Fruit fly (Drosophila melanogaster) whole organism, wandering third instar larva: Measurements from ENCODE around the gene CG1024.

Source experiments
- Abd-B ChIP-seq: fragments of >200 bp; optimal IDR thresholded peaks from 2 replicates; lab custom pipeline; 2017; ENCODE audit warnings: missing biosample characterization, missing genetic modification characterization
- CG32264 ChIP-seq: fragments of 200-800 bp; sonication (Bioruptor generic); optimal IDR thresholded peaks from 2 replicates; lab custom pipeline; 2016; ENCODE audit warnings: missing biosample characterization, missing genetic modification characterization
- CG9705 ChIP-seq: fragments of 200-800 bp; sonication (Bioruptor generic); optimal IDR thresholded peaks from 2 replicates; lab custom pipeline; 2018; ENCODE audit warnings: missing biosample characterization, mild to moderate bottlenecking, missing genetic modification characterization
- CrebA ChIP-seq: fragments of 200-800 bp; sonication (Bioruptor generic); optimal IDR thresholded peaks from 2 replicates; lab custom pipeline; 2016; ENCODE audit warnings: missing biosample characterization, mild to moderate bottlenecking, missing genetic modification characterization, borderline replicate concordance
- Dfd ChIP-seq: fragments of >200 bp; optimal IDR thresholded peaks from 2 replicates; lab custom pipeline; 2017; ENCODE audit warnings: missing biosample characterization, missing genetic modification characterization
- Dif ChIP-seq: fragments of 200-275, 200-300 bp; sonication (Bioruptor generic); optimal IDR thresholded peaks from 2 replicates; lab custom pipeline; 2018; ENCODE audit warnings: missing biosample characterization, missing genetic modification characterization; ENCODE audit not compliant: partially characterized antibody
- GATAd ChIP-seq: sonication (Bioruptor generic); optimal IDR thresholded peaks from 2 replicates; lab custom pipeline; 2016; ENCODE audit warnings: missing biosample characterization, missing genetic modification characterization
- HLH106 ChIP-seq: fragments of 200-800 bp; optimal IDR thresholded peaks from 3 replicates; lab custom pipeline; 2019; ENCODE audit warnings: missing biosample characterization, mild to moderate bottlenecking, missing genetic modification characterization, moderate library complexity
- Hnf4 ChIP-seq: fragments of 200-800 bp; sonication (Bioruptor generic); optimal IDR thresholded peaks from 2 replicates; lab custom pipeline; 2016; ENCODE audit warnings: missing biosample characterization, mild to moderate bottlenecking, missing genetic modification characterization
- Hr78 ChIP-seq: fragments of >200 bp; optimal IDR thresholded peaks from 2 replicates; lab custom pipeline; 2017; ENCODE audit warnings: missing biosample characterization, missing genetic modification characterization
- Hr83 ChIP-seq: fragments of 200-300 bp; sonication (Bioruptor generic); optimal IDR thresholded peaks from 2 replicates; lab custom pipeline; 2016; ENCODE audit warnings: missing biosample characterization, mild to moderate bottlenecking, missing genetic modification characterization, moderate library complexity; ENCODE audit not compliant: poor library complexity, severe bottlenecking
- Jra ChIP-seq: sonication (Bioruptor generic); optimal IDR thresholded peaks from 2 replicates; lab custom pipeline; 2016; ENCODE audit warnings: missing biosample characterization, missing genetic modification characterization
- Mio ChIP-seq: sonication (Bioruptor generic); optimal IDR thresholded peaks from 2 replicates; lab custom pipeline; 2016; ENCODE audit warnings: missing biosample characterization, missing genetic modification characterization
- Myc ChIP-seq: fragments of >200 bp; optimal IDR thresholded peaks from 2 replicates; lab custom pipeline; 2017
- N ChIP-seq: fragments of >200 bp; optimal IDR thresholded peaks from 2 replicates; lab custom pipeline; 2018; ENCODE audit warnings: missing biosample characterization, missing external identifiers, missing genetic modification characterization
- OdsH ChIP-seq: fragments of 200-800 bp; sonication (Bioruptor generic); optimal IDR thresholded peaks from 2 replicates; lab custom pipeline; 2016; ENCODE audit warnings: missing biosample characterization, mild to moderate bottlenecking, missing genetic modification characterization
- Rel ChIP-seq, 2 experiments: fragments of 200-800 bp; sonication (Bioruptor generic) in 1 of 2; optimal IDR thresholded peaks; 2 replicates in 1 of 2; 3 replicates in 1 of 2; lab custom pipeline; 2016 to 2019; ENCODE audit warnings: mild to moderate bottlenecking in 2 of 2, missing biosample characterization in 2 of 2, missing genetic modification characterization in 2 of 2, moderate library complexity in 1 of 2
- Sp1 ChIP-seq: fragments of 200-800 bp; sonication (Bioruptor generic); optimal IDR thresholded peaks from 3 replicates; lab custom pipeline; 2019; ENCODE audit warnings: missing biosample characterization, mild to moderate bottlenecking, missing genetic modification characterization, moderate library complexity
- Vsx2 ChIP-seq: fragments of 200-300, 225-300 bp; sonication (Bioruptor generic); optimal IDR thresholded peaks from 2 replicates; lab custom pipeline; 2018; ENCODE audit warnings: missing biosample characterization, missing genetic modification characterization; ENCODE audit not compliant: partially characterized antibody
- br ChIP-seq: fragments of 200-800 bp; sonication (Bioruptor generic); optimal IDR thresholded peaks from 2 replicates; lab custom pipeline; 2016; ENCODE audit warnings: missing biosample characterization, missing genetic modification characterization
- brk ChIP-seq: fragments of 200-800 bp; sonication (Bioruptor generic); optimal IDR thresholded peaks from 2 replicates; lab custom pipeline; 2016; ENCODE audit warnings: missing biosample characterization, mild to moderate bottlenecking, missing genetic modification characterization
- dl ChIP-seq, 2 experiments: fragments of 175-275, 200-275 bp in 1 of 2; fragments of 200-275 bp in 1 of 2; sonication (Bioruptor generic); optimal IDR thresholded peaks; lab custom pipeline; 2018; ENCODE audit warnings: mild to moderate bottlenecking in 2 of 2, missing biosample characterization in 2 of 2, missing genetic modification characterization in 2 of 2, moderate library complexity in 2 of 2; ENCODE audit not compliant: partially characterized antibody in 2 of 2, insufficient read depth in 1 of 2
- dmrt93B ChIP-seq: fragments of 200-800 bp; sonication (Bioruptor generic); optimal IDR thresholded peaks from 2 replicates; lab custom pipeline; 2018; ENCODE audit warnings: missing biosample characterization, mild to moderate bottlenecking, missing genetic modification characterization
- dsf ChIP-seq: sonication (Bioruptor generic); optimal IDR thresholded peaks from 2 replicates; lab custom pipeline; 2016; ENCODE audit warnings: missing biosample characterization, missing genetic modification characterization, borderline replicate concordance
- ey ChIP-seq: fragments of 200-800 bp; sonication (Bioruptor generic); optimal IDR thresholded peaks from 2 replicates; lab custom pipeline; 2016; ENCODE audit warnings: missing biosample characterization, missing genetic modification characterization
- foxo ChIP-seq, 2 experiments: fragments of 200-800 bp; sonication (Bioruptor generic); optimal IDR thresholded peaks; 2 replicates in 1 of 2; 3 replicates in 1 of 2; lab custom pipeline; 2016 to 2017; ENCODE audit warnings: missing biosample characterization in 2 of 2, missing genetic modification characterization in 2 of 2
- fru ChIP-seq: fragments of 200-800 bp; sonication (Bioruptor generic); optimal IDR thresholded peaks from 3 replicates; lab custom pipeline; 2016; ENCODE audit warnings: missing biosample characterization, mild to moderate bottlenecking, missing genetic modification characterization
- h ChIP-seq: fragments of 200-800 bp; sonication (Bioruptor generic); optimal IDR thresholded peaks from 3 replicates; lab custom pipeline; 2016; ENCODE audit warnings: missing biosample characterization, mild to moderate bottlenecking, missing genetic modification characterization
- jim ChIP-seq: fragments of 175-275, 200-325 bp; sonication (Bioruptor generic); optimal IDR thresholded peaks from 2 replicates; lab custom pipeline; 2016; ENCODE audit warnings: missing biosample characterization, mild to moderate bottlenecking, missing genetic modification characterization
- lola ChIP-seq: fragments of >200 bp; optimal IDR thresholded peaks from 2 replicates; lab custom pipeline; 2017; ENCODE audit warnings: missing biosample characterization, missing genetic modification characterization
- pan ChIP-seq: fragments of >200 bp; optimal IDR thresholded peaks from 2 replicates; lab custom pipeline; 2017
- psq ChIP-seq: fragments of 200-800 bp; sonication (Bioruptor generic); optimal IDR thresholded peaks from 3 replicates; lab custom pipeline; 2017; ENCODE audit warnings: missing biosample characterization, mild to moderate bottlenecking, missing genetic modification characterization, moderate library complexity
- rgr ChIP-seq: fragments of 200-800 bp; sonication (Bioruptor generic); optimal IDR thresholded peaks from 3 replicates; lab custom pipeline; 2016; ENCODE audit warnings: missing biosample characterization, mild to moderate bottlenecking, missing genetic modification characterization
- sage ChIP-seq: fragments of 200-800 bp; sonication (Bioruptor generic); optimal IDR thresholded peaks from 2 replicates; lab custom pipeline; 2016; ENCODE audit warnings: missing biosample characterization, mild to moderate bottlenecking, missing genetic modification characterization
- sv ChIP-seq: fragments of 200-800 bp; sonication (Bioruptor generic); optimal IDR thresholded peaks from 3 replicates; lab custom pipeline; 2016; ENCODE audit warnings: missing biosample characterization, missing genetic modification characterization
- tai ChIP-seq: sonication (Bioruptor generic); optimal IDR thresholded peaks from 2 replicates; lab custom pipeline; 2016; ENCODE audit warnings: missing biosample characterization, missing genetic modification characterization
- usp ChIP-seq: fragments of >200 bp; optimal IDR thresholded peaks from 2 replicates; lab custom pipeline; 2017; ENCODE audit warnings: missing biosample characterization, missing genetic modification characterization
- woc ChIP-seq: sonication (Bioruptor generic); optimal IDR thresholded peaks from 2 replicates; lab custom pipeline; 2016; ENCODE audit warnings: missing biosample characterization, mild to moderate bottlenecking, missing genetic modification characterization

CG1024 gene

dm6 chr3R:6423984-6424602 is 44.0 kb upstream of the CG1024 start:
- TF ChIP-seq sv (GFP tag; lab: Kevin White, UChicago) (peak; percentile 73), Jra (GFP tag; lab: Kevin White, UChicago) (peak; percentile 95), Hr83 (peak; percentile 24), Rel (GFP tag; optimal IDR thresholded peaks at IDR 0.05; lab: Kevin White, UChicago) (peak; percentile 94), Rel (tag; optimal IDR thresholded peaks at IDR 0.05; lab: Kevin White, UChicago) (peak; percentile 81), usp (GFP tag; lab: Kevin White, UChicago) (no peak), CG9705 (GFP tag; lab: Kevin White, UChicago) (peak; percentile 94), foxo (GFP tag; optimal IDR thresholded peaks at IDR 0.05; lab: Kevin White, UChicago) (peak; percentile 95 to 99), CrebA (GFP tag; lab: Kevin White, UChicago) (peak; percentile 95), dmrt93B (GFP tag; lab: Kevin White, UChicago) (peak; percentile 95), psq (GFP tag; lab: Kevin White, UChicago) (peak; percentile 99), rgr (GFP tag; lab: Kevin White, UChicago) (peak; percentile 99), GATAd (GFP tag; lab: Kevin White, UChicago) (peak; percentile 66), brk (peak; percentile 97), Hnf4 (GFP tag; lab: Kevin White, UChicago) (peak; percentile 97), lola (GFP tag; lab: Kevin White, UChicago) (no peak), Myc (lab: Kevin White, UChicago) (no peak), HLH106 (peak; percentile 98), dsf (GFP tag; lab: Kevin White, UChicago) (peak; percentile 89), sage (GFP tag; lab: Kevin White, UChicago) (peak; percentile 96), CG32264 (GFP tag; lab: Kevin White, UChicago) (peak; percentile 97), Vsx2 (GFP tag; lab: Kevin White, UChicago) (no peak), Dif (peak; percentile 45), N (GFP tag; lab: Kevin White, UChicago) (no peak), fru (GFP tag; lab: Kevin White, UChicago) (peak; percentile 99), br (GFP tag; lab: Kevin White, UChicago) (peak; percentile 99), h (GFP tag; lab: Kevin White, UChicago) (peak; percentile 99), Sp1 (GFP tag; lab: Kevin White, UChicago) (peak; percentile 97), Dfd (GFP tag; lab: Kevin White, UChicago) (peak; percentile 65), ey (GFP tag; lab: Kevin White, UChicago) (peak; percentile 99), woc (GFP tag; lab: Kevin White, UChicago) (peak; percentile 99), Mio (GFP tag; lab: Kevin White, UChicago) (peak; percentile 89), OdsH (GFP tag; lab: Kevin White, UChicago) (peak; percentile 99), Abd-B (GFP tag; lab: Kevin White, UChicago) (no peak), dl (GFP tag; optimal IDR thresholded peaks at IDR 0.05; lab: Kevin White, UChicago; ENCODE audit: insufficient read depth in 1 of 2, partially characterized antibody in 2 of 2) (peak; percentile 14 to 57), Hr78 (GFP tag; lab: Kevin White, UChicago) (no peak), pan (no peak), jim (GFP tag; lab: Kevin White, UChicago) (no peak), tai (GFP tag; lab: Kevin White, UChicago) (peak; percentile 97)

DNA sequence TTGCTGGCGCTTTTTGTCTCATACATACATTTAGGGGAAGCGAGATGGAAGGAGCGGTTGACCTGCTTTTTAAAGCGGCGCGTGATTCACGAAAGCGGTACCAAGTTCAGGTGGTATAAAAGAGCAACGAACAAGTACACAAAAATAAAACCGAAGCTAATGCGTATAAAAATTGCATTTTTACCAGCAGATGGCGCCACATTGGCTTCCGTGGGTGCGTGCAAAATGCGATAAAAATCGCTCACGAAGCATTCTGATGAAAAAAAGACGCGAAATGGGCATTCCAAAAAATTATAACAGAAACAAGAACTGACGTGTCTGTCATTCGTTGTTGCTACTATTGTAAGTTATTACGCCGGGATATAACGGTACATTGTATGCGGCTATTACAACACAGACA is 43.0 kb upstream of the CG1024 start:
- TF ChIP-seq Hnf4 (GFP tag; lab: Kevin White, UChicago) (peak; percentile 31), rgr (GFP tag; lab: Kevin White, UChicago) (no peak), Rel (GFP tag; optimal IDR thresholded peaks at IDR 0.05; lab: Kevin White, UChicago) (no peak), Rel (tag; optimal IDR thresholded peaks at IDR 0.05; lab: Kevin White, UChicago) (peak; percentile 18)
